Worm (Caenorhabditis elegans): Measurements from ENCODE around the gene F19C7.3.

- no peak for TF ChIP-seq him-1 (tag; optimal IDR thresholded peaks at IDR 0.05)
- no peak for TF ChIP-seq dao-5 (tag; optimal IDR thresholded peaks at IDR 0.05)
Observed at ce11 chrIV:4567343-4567742, 29.6 kb upstream of the F19C7.3 start, which contains the start of gene F28E10.4.
